Worm (Caenorhabditis elegans): ENCODE measurements around the gene spig-6.

The spig-6 gene

ce11 chrV:16445676-16446075, 35.7 kb upstream of the spig-6 start, which contains the start of gene T08G3.6:
TSS of gene T08G3.6 (plus strand) at chrV:16445976.
- TF ChIP-seq mml-1 (tag; optimal IDR thresholded peaks at IDR 0.05) (no peak), nhr-25 (tag; optimal IDR thresholded peaks at IDR 0.05) (no peak), fkh-10 (GFP tag; optimal IDR thresholded peaks at IDR 0.05) (no peak), aly-2 (tag; optimal IDR thresholded peaks at IDR 0.05) (no peak), nhr-43 (tag; optimal IDR thresholded peaks at IDR 0.05; ENCODE audit: poor library complexity, severe bottlenecking) (no peak), jun-1 (tag; optimal IDR thresholded peaks at IDR 0.05) (no peak), nhr-67 (tag; optimal IDR thresholded peaks at IDR 0.05) (no peak), fkh-2 (tag; optimal IDR thresholded peaks at IDR 0.05) (no peak), tbx-2 (tag; optimal IDR thresholded peaks at IDR 0.05) (no peak), eor-1 (tag; optimal IDR thresholded peaks at IDR 0.05) (no peak), mdl-1 (tag; optimal IDR thresholded peaks at IDR 0.05) (no peak), egl-27 (tag; optimal IDR thresholded peaks at IDR 0.05) (no peak), lin-15B (tag; optimal IDR thresholded peaks at IDR 0.05) (no peak), lsy-12 (tag; optimal IDR thresholded peaks at IDR 0.05) (no peak)

- no peak for TF ChIP-seq sea-2 (GFP tag; optimal IDR thresholded peaks at IDR 0.05)
- TF ChIP-seq eor-1 (tag; optimal IDR thresholded peaks at IDR 0.05), result no peak
- no peak for TF ChIP-seq lsy-12 (tag; optimal IDR thresholded peaks at IDR 0.05)
- TF ChIP-seq unc-39 (tag; optimal IDR thresholded peaks at IDR 0.05), result no peak
- no peak for TF ChIP-seq snpc-4 (tag; optimal IDR thresholded peaks at IDR 0.05)
- TF ChIP-seq unc-62 (GFP tag; optimal IDR thresholded peaks at IDR 0.05), result no peak
- no peak for TF ChIP-seq pqm-1 (tag; optimal IDR thresholded peaks at IDR 0.05)
- no peak for TF ChIP-seq nhr-76 (tag; optimal IDR thresholded peaks at IDR 0.05)
- no peak for TF ChIP-seq tbx-2 (tag; optimal IDR thresholded peaks at IDR 0.05)
- TF ChIP-seq skn-1 (tag; optimal IDR thresholded peaks at IDR 0.05), result no peak
- TF ChIP-seq nhr-28 (tag; optimal IDR thresholded peaks at IDR 0.05), result no peak
- TF ChIP-seq egl-5 (tag; optimal IDR thresholded peaks at IDR 0.05), result no peak
- no peak for TF ChIP-seq R02D3.7 (tag; optimal IDR thresholded peaks at IDR 0.05)
- no peak for TF ChIP-seq ztf-11 (tag; optimal IDR thresholded peaks at IDR 0.05)
- no peak for TF ChIP-seq mml-1 (tag; optimal IDR thresholded peaks at IDR 0.05)
- no peak for TF ChIP-seq ceh-82 (tag; optimal IDR thresholded peaks at IDR 0.05)
- no peak for TF ChIP-seq nhr-43 (tag; optimal IDR thresholded peaks at IDR 0.05; ENCODE audit: poor library complexity, severe bottlenecking)
- TF ChIP-seq zag-1 (tag; optimal IDR thresholded peaks at IDR 0.05), result no peak
- no peak for TF ChIP-seq fkh-10 (GFP tag; optimal IDR thresholded peaks at IDR 0.05)
Observed at ce11 chrV:16446191-16446590, 35.2 kb upstream of the spig-6 start.

DNA sequence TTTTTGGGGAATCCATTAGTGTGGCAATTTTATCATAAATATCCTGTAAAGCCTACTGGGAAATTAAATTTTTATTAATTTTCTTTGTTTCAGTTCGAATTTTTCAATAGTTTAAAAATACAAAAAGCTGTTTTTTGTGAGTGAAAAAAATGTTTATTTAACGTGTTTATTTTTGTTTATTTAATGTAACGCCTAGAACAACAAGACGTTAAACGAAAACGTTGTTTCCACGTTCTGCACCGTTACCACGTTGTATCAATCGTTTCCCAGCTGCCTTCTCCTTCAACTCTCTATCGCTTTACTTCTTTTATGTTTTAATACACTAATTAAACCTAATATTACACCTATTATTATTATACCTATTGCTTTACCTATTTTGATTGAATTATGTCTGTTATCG, 33.6 kb upstream of the spig-6 start, which contains the start of gene T08G3.13:
TSS of gene T08G3.13 (plus strand) at position 301 of the 400 bp plus-strand sequence.
- TF ChIP-seq nhr-28 (tag; optimal IDR thresholded peaks at IDR 0.05) (no peak), elt-2 (tag; optimal IDR thresholded peaks at IDR 0.05) (no peak), nhr-77 (tag; optimal IDR thresholded peaks at IDR 0.05) (no peak), lin-15B (tag; optimal IDR thresholded peaks at IDR 0.05) (no peak), nhr-237 (tag; optimal IDR thresholded peaks at IDR 0.05) (no peak)

DNA sequence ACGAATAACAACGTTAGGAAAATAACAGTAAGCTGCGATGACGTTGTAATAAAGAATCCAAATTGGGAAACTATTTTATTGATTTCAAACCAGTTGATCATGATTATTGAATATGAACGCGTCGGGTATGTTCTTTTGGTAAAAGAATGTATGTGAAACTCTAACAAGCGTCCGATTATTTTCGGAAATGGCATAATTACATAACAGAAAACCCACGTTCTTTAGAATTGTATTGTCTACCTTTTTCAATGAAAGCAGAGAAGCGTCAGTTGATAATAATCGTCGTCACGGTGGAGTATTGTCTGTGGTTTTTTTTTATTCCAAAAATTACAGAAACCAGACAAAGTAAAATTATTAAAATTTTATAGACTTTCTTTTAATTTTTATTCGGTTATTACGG, 26.3 kb upstream of the spig-6 start, which contains the start of gene str-14:
TSS of gene str-14 (minus strand) at position 101 of the 400 bp plus-strand sequence.
- no peak for TF ChIP-seq nhr-67 (tag; optimal IDR thresholded peaks at IDR 0.05)
- TF ChIP-seq lin-15B (tag; optimal IDR thresholded peaks at IDR 0.05), result no peak
- no peak for TF ChIP-seq jun-1 (tag; optimal IDR thresholded peaks at IDR 0.05)
- no peak for TF ChIP-seq pqm-1 (tag; optimal IDR thresholded peaks at IDR 0.05)

DNA sequence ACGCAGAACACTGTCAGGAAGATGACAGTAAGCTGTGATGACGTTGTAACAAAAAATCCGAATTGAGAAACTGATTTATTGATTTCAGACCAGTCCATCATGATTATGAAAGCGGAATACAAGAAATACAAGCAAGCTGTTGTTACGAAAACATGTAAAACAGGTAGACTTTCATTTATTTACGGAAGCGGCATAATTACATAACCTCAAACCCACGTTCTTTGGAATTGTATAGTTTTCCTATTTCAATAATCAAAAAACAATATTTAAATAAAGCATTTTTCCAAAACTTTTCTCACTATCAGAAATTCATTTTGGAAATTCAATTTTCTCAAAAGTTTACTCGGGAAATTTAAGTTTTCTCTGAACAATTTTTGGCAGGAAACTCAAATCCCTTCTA, 22.7 kb upstream of the spig-6 start, which contains the start of gene str-15:
TSS of gene str-15 (minus strand) at position 101 of the 400 bp plus-strand sequence.
- no peak for TF ChIP-seq zag-1 (tag; optimal IDR thresholded peaks at IDR 0.05)

- TF ChIP-seq ama-1 (optimal IDR thresholded peaks at IDR 0.05), result no peak
- no peak for TF ChIP-seq elt-1 (tag; optimal IDR thresholded peaks at IDR 0.05)
- no peak for TF ChIP-seq ceh-82 (tag; optimal IDR thresholded peaks at IDR 0.05)
- no peak for TF ChIP-seq unc-39 (tag; optimal IDR thresholded peaks at IDR 0.05)
Observed at ce11 chrV:16459377-16459776, 22.0 kb upstream of the spig-6 start.

Measured in whole organism, L3 larva.